Fruit fly (Drosophila melanogaster): ENCODE results near the gene CG17294.

CG17294 gene

dm6 chr2L:8414887-8415883, 38.4 kb downstream of the CG17294 start, which contains the start of the genes CG13398 and Akap200:
TSS of gene CG13398 (minus strand) at chr2L:8415256.
TSS of gene Akap200 (plus strand) at chr2L:8415690.
- no peak for TF ChIP-seq CTCF (optimal IDR thresholded peaks at IDR 0.05)
- no peak for TF ChIP-seq CG8478 (optimal IDR thresholded peaks at IDR 0.05)

dm6 chr2L:8416350-8417046, 39.7 kb downstream of the CG17294 start:
- no peak for TF ChIP-seq CG8478 (optimal IDR thresholded peaks at IDR 0.05)

dm6 chr2L:8417562-8417961, 40.7 kb downstream of the CG17294 start:
- TF ChIP-seq CG8478 (optimal IDR thresholded peaks at IDR 0.05): no peak
- no peak for TF ChIP-seq CTCF (optimal IDR thresholded peaks at IDR 0.05)

- peak; percentile 23 for TF ChIP-seq CG8478 (optimal IDR thresholded peaks at IDR 0.05)
- TF ChIP-seq CTCF (optimal IDR thresholded peaks at IDR 0.05): no peak
Observed at dm6 chr2L:8418113-8418885, 41.5 kb downstream of the CG17294 start.

dm6 chr2L:8419382-8419940, 42.6 kb downstream of the CG17294 start:
- TF ChIP-seq CTCF (optimal IDR thresholded peaks at IDR 0.05) (no peak), CG8478 (optimal IDR thresholded peaks at IDR 0.05) (no peak)

dm6 chr2L:8420259-8420930, 43.6 kb downstream of the CG17294 start:
- no peak for TF ChIP-seq CTCF (optimal IDR thresholded peaks at IDR 0.05)
- TF ChIP-seq CG8478 (optimal IDR thresholded peaks at IDR 0.05): no peak

DNA sequence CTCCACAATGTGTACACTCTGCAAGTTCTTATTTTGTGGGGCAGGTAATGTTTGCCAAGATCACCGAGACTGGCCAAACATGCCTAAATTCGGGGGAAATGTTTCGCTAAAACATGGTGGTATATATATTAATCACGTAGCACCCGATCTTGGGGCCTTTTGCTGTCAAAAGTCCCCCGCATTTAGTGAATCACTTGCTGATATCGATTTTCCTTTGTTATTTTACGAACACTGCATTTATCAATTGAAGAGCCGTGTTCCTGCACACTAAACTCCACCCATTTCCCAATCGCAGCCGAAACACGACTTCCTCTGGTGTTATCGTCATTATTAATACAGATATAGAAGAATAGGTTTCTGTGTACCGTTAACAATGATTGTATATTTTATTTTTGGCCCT, 44.9 kb downstream of the CG17294 start:
- TF ChIP-seq CG8478 (optimal IDR thresholded peaks at IDR 0.05) (no peak), CTCF (optimal IDR thresholded peaks at IDR 0.05) (no peak)

DNA sequence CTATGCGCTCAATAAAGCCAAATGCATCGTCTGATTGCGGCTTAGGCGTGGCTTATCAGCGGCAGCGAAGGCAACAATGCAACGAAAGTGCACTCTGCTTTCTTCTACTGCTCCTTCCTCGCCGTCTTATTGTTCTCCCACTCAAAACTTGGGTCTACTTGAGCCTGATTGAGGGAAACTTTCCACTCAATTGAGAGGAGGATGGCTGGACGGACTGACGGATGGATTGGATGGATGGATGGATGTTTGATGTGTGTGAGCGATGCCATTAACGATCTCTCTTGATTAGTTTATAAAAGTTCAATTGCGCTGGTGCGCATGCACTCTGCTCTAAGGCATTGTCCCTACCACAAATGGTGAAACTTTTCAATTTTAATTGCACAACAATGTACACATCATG, 46.2 kb downstream of the CG17294 start:
- TF ChIP-seq CTCF (optimal IDR thresholded peaks at IDR 0.05): no peak
- no peak for TF ChIP-seq CG8478 (optimal IDR thresholded peaks at IDR 0.05)

DNA sequence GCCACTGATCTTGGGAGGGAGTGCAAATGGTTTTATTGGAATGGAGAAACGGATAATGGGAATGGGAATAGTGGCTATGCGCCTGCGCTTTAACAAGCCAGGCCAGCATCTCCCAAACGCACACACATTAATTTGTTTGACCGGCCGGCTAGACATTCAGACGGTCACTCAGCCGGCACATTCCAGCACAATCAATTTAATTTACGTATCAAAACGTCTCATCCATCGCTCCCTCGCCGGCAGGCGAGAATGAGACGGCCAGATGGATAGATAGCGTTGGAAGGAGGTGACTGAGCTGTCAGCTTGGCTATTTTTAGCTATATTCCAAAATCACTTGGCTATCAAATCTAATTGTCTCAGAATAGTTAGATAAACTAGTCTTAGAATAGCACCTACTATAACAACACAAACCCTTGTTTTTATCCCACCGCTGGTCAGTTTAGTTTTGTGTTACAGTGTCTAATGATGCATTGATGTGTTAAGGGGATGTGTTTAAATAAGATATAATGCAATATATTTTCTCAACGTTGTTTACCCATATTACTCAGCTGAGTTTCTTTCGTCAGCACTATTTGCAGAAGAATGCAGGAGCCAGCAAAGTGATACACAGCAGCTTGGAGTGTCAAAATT, 46.7 kb downstream of the CG17294 start:
- TF ChIP-seq CTCF (optimal IDR thresholded peaks at IDR 0.05): no peak
- no peak for TF ChIP-seq CG8478 (optimal IDR thresholded peaks at IDR 0.05)

dm6 chr2L:8424090-8424470, 47.2 kb downstream of the CG17294 start:
- TF ChIP-seq CG8478 (optimal IDR thresholded peaks at IDR 0.05) (no peak), CTCF (optimal IDR thresholded peaks at IDR 0.05) (no peak)

- no peak for TF ChIP-seq CTCF (optimal IDR thresholded peaks at IDR 0.05)
- TF ChIP-seq CG8478 (optimal IDR thresholded peaks at IDR 0.05): no peak
Observed at dm6 chr2L:8424662-8425208, 47.9 kb downstream of the CG17294 start.

- TF ChIP-seq CG8478 (optimal IDR thresholded peaks at IDR 0.05) (no peak), CTCF (optimal IDR thresholded peaks at IDR 0.05) (no peak)
Observed at dm6 chr2L:8425212-8425611, 48.4 kb downstream of the CG17294 start.

- TF ChIP-seq CG8478 (optimal IDR thresholded peaks at IDR 0.05) (no peak), CTCF (optimal IDR thresholded peaks at IDR 0.05) (no peak)
Observed at dm6 chr2L:8425962-8426759, 49.3 kb downstream of the CG17294 start.

Data from S2 (cell line).